Worm (Caenorhabditis elegans) whole organism, L3 larva: ENCODE data around the gene ugt-29.

Experiments
- nhr-28 ChIP-seq: fragments of 150-350 bp; optimal IDR thresholded peaks from 2 replicates; lab custom pipeline; 2014; ENCODE audit warnings: missing biosample characterization, missing genetic modification characterization
- ztf-11 ChIP-seq: fragments of 150-350 bp; optimal IDR thresholded peaks from 2 replicates; lab custom pipeline; 2014; ENCODE audit warnings: missing biosample characterization, missing genetic modification characterization

DNA sequence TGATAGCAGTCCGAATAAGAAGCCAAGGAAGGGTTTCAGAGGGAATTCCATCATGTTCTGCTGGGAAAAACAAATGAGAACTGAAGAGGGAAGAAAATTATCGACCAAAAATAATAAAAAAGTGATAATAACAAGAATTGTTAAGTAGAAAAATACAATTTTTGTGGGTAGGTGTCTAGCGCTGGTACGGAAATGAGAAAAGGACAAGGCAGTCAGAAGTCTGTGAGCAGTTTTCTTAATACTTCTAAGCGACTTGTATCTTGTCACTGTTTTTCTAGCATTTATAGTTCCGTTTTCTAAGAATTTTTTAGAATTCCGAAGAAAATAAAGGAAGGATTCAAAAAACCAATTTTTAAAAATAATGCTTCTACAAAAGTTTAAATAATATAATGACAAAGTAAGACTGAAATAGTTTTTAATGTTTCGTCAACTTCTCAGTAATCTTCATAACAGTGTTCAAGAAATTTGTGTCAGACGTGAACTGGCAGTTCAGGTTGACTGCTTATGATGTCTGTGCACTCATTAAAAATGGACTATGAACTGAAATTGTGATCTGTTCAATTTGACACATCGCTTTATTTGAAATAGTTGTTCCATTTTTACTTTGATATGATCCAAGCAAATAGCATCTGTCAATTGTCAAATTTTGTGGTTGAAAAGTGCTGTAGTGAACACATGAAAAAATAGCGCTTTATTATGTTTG lies 6.5 kb downstream of the ugt-29 start, which contains the start of gene srx-4:
- no peak for TF ChIP-seq nhr-28 (tag; lab: Kevin White, UChicago)
- no peak for TF ChIP-seq ztf-11 (tag; lab: Kevin White, UChicago)
